Worm (Caenorhabditis elegans): Measurements from ENCODE around the gene rol-8.

Gene rol-8

ce11 chrII:7542952-7543351, 956 bp upstream of the rol-8 start:
- no peak for TF ChIP-seq nhr-12 (tag; optimal IDR thresholded peaks at IDR 0.05)
- no peak for TF ChIP-seq ces-1 (GFP tag; optimal IDR thresholded peaks at IDR 0.05)
- TF ChIP-seq M03D4.4 (tag; optimal IDR thresholded peaks at IDR 0.05): no peak
- no peak for TF ChIP-seq sptf-1 (tag; optimal IDR thresholded peaks at IDR 0.05)
- no peak for TF ChIP-seq hlh-1 (tag; optimal IDR thresholded peaks at IDR 0.05)
- no peak for TF ChIP-seq elt-1 (tag; optimal IDR thresholded peaks at IDR 0.05; ENCODE audit: borderline replicate concordance, insufficient read depth)
- no peak for TF ChIP-seq lin-13 (tag; optimal IDR thresholded peaks at IDR 0.05)
- no peak for TF ChIP-seq lsy-2 (tag; optimal IDR thresholded peaks at IDR 0.05)
- no peak for TF ChIP-seq ceh-83 (GFP tag; optimal IDR thresholded peaks at IDR 0.05)
- TF ChIP-seq cnd-1 (tag; optimal IDR thresholded peaks at IDR 0.05): no peak
- TF ChIP-seq zip-8 (tag; optimal IDR thresholded peaks at IDR 0.05): no peak
- no peak for TF ChIP-seq mab-5 (tag; optimal IDR thresholded peaks at IDR 0.05)
- TF ChIP-seq ztf-11 (tag; optimal IDR thresholded peaks at IDR 0.05): no peak
- TF ChIP-seq ceh-43 (GFP tag; optimal IDR thresholded peaks at IDR 0.05): no peak

ce11 chrII:7544782-7545181, 874 bp downstream of the rol-8 start:
- no peak for TF ChIP-seq ces-1 (GFP tag; optimal IDR thresholded peaks at IDR 0.05)

- no peak for TF ChIP-seq cnd-1 (tag; optimal IDR thresholded peaks at IDR 0.05)
- TF ChIP-seq M03D4.4 (tag; optimal IDR thresholded peaks at IDR 0.05): no peak
- no peak for TF ChIP-seq ces-1 (GFP tag; optimal IDR thresholded peaks at IDR 0.05)
These were observed 1.5 kb downstream of the rol-8 start for ce11 chrII:7545364-7545763.

ce11 chrII:7547269-7547668, 3.4 kb downstream of the rol-8 start:
- TF ChIP-seq drap-1 (GFP tag; optimal IDR thresholded peaks at IDR 0.05) (no peak), sptf-1 (tag; optimal IDR thresholded peaks at IDR 0.05) (no peak), nhr-2 (tag; optimal IDR thresholded peaks at IDR 0.05) (no peak), ham-2 (GFP tag; optimal IDR thresholded peaks at IDR 0.05) (no peak), blmp-1 (tag; optimal IDR thresholded peaks at IDR 0.05) (no peak), unc-39 (tag; optimal IDR thresholded peaks at IDR 0.05) (no peak), M03D4.4 (tag; optimal IDR thresholded peaks at IDR 0.05) (no peak), unc-120 (tag; optimal IDR thresholded peaks at IDR 0.05; ENCODE audit: poor library complexity, severe bottlenecking) (no peak), ces-1 (GFP tag; optimal IDR thresholded peaks at IDR 0.05) (no peak), elt-1 (tag; optimal IDR thresholded peaks at IDR 0.05; ENCODE audit: borderline replicate concordance, insufficient read depth) (no peak), snpc-4 (tag; optimal IDR thresholded peaks at IDR 0.05) (no peak), ztf-11 (tag; optimal IDR thresholded peaks at IDR 0.05) (no peak), bed-3 (GFP tag; optimal IDR thresholded peaks at IDR 0.05) (no peak), mep-1 (tag; optimal IDR thresholded peaks at IDR 0.05) (no peak), tbx-8 (GFP tag; optimal IDR thresholded peaks at IDR 0.05) (no peak)

- TF ChIP-seq lin-13 (tag; optimal IDR thresholded peaks at IDR 0.05) (no peak), unc-120 (tag; optimal IDR thresholded peaks at IDR 0.05; ENCODE audit: poor library complexity, severe bottlenecking) (no peak), blmp-1 (tag; optimal IDR thresholded peaks at IDR 0.05) (no peak), ceh-43 (GFP tag; optimal IDR thresholded peaks at IDR 0.05) (no peak), cnd-1 (tag; optimal IDR thresholded peaks at IDR 0.05) (no peak), bed-3 (GFP tag; optimal IDR thresholded peaks at IDR 0.05) (no peak), hlh-1 (tag; optimal IDR thresholded peaks at IDR 0.05) (no peak), tbx-8 (GFP tag; optimal IDR thresholded peaks at IDR 0.05) (no peak), sem-2 (GFP tag; optimal IDR thresholded peaks at IDR 0.05) (no peak), ztf-11 (tag; optimal IDR thresholded peaks at IDR 0.05) (no peak), lin-32 (GFP tag; optimal IDR thresholded peaks at IDR 0.05) (no peak), unc-39 (tag; optimal IDR thresholded peaks at IDR 0.05) (no peak), elt-3 (tag; optimal IDR thresholded peaks at IDR 0.05) (no peak), drap-1 (GFP tag; optimal IDR thresholded peaks at IDR 0.05) (no peak), nhr-28 (tag; optimal IDR thresholded peaks at IDR 0.05) (no peak), sptf-1 (tag; optimal IDR thresholded peaks at IDR 0.05) (no peak)
These were observed 4.1 kb downstream of the rol-8 start, which contains the start of gene fbxa-224 for ce11 chrII:7548044-7548443. Gene fbxa-224, minus strand, starts transcription at chrII:7548144.

- TF ChIP-seq elt-1 (tag; optimal IDR thresholded peaks at IDR 0.05; ENCODE audit: borderline replicate concordance, insufficient read depth) (no peak), nhr-12 (tag; optimal IDR thresholded peaks at IDR 0.05) (no peak), lin-32 (GFP tag; optimal IDR thresholded peaks at IDR 0.05) (no peak), drap-1 (GFP tag; optimal IDR thresholded peaks at IDR 0.05) (no peak), ztf-11 (tag; optimal IDR thresholded peaks at IDR 0.05) (no peak), unc-120 (tag; optimal IDR thresholded peaks at IDR 0.05; ENCODE audit: poor library complexity, severe bottlenecking) (no peak), mab-5 (tag; optimal IDR thresholded peaks at IDR 0.05) (no peak), sptf-1 (tag; optimal IDR thresholded peaks at IDR 0.05) (no peak), ceh-39 (tag; optimal IDR thresholded peaks at IDR 0.05) (no peak)
These were observed 5.1 kb downstream of the rol-8 start, which contains the start of gene tph-1 for ce11 chrII:7549035-7549434. Gene tph-1, plus strand, starts transcription at chrII:7549335.
